Worm (Caenorhabditis elegans) whole organism, young adult: Measurements from ENCODE around the gene C47D12.2.

Source experiments
- ceh-27 ChIP-seq: fragments of 200-800 bp; sonication (Bioruptor generic); optimal IDR thresholded peaks from 2 replicates; lab custom pipeline; 2018; ENCODE audit warnings: mild to moderate bottlenecking, missing genetic modification characterization, moderate library complexity, missing compliant biosample characterization
- lin-40 ChIP-seq: sonication (generic microtip); optimal IDR thresholded peaks from 2 replicates; lab custom pipeline; 2016; ENCODE audit warnings: missing genetic modification characterization, mild to moderate bottlenecking, missing compliant biosample characterization, missing genotype, missing genetic modification reagents
- nfya-1 ChIP-seq: sonication (generic microtip); optimal IDR thresholded peaks from 2 replicates; lab custom pipeline; 2017; ENCODE audit warnings: antibody characterized with exemption, missing compliant biosample characterization, missing genetic modification characterization, borderline replicate concordance; ENCODE audit not compliant: insufficient read depth

DNA sequence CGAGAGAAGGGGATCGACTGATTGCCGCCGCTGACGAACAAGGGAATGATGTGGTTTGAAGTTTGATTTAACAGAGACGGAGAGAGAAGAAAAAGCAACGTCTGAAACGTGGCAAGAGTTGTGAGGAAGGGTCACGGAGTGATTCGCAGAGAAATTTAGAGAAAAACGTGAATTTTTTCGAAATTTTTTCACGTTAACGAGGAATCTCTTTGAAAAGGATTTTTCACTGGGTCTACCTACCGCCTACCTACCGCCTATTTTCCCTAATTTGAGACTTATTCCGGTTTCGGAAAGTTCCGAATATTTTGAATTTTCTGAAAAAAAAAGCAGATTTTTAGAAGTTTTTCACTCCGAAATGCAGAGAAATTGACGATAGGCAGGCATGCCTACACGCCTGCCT lies 33.4 kb downstream of the C47D12.2 start, which contains the start of gene fcmt-1:
- TF ChIP-seq ceh-27 (GFP tag; lab: Kevin White, UChicago) (no peak), lin-40 (tag; lab: Kevin White, UChicago) (no peak), nfya-1 (tag; lab: Kevin White, UChicago) (no peak)
